Fruit fly (Drosophila melanogaster): ENCODE results near the gene Sk1.

dm6 chrX:11492916-11493590 lies 50.7 kb downstream of the Sk1 start, which contains the start of gene Drak:
- TF ChIP-seq h (optimal IDR thresholded peaks at IDR 0.05): no peak
- TF ChIP-seq ttk (optimal IDR thresholded peaks at IDR 0.05): no peak
- TF ChIP-seq Myc (optimal IDR thresholded peaks at IDR 0.05): no peak
- no peak for TF ChIP-seq psq (optimal IDR thresholded peaks at IDR 0.05)

All from Kc167 (cell line).